Worm (Caenorhabditis elegans): ENCODE measurements around the gene F59B10.4.

F59B10.4 gene

ce11 chrII:10547803-10548693 is 29.1 kb upstream of the F59B10.4 start (continued):
- TF ChIP-seq blmp-1 (tag; optimal IDR thresholded peaks at IDR 0.05) (peak; percentile 26), skn-1 (tag; optimal IDR thresholded peaks at IDR 0.05) (peak; percentile 14), mep-1 (tag; optimal IDR thresholded peaks at IDR 0.05) (peak; percentile 82), ceh-90 (tag; optimal IDR thresholded peaks at IDR 0.05) (no peak), C04F5.9 (tag; optimal IDR thresholded peaks at IDR 0.05) (no peak), zip-4 (GFP tag; optimal IDR thresholded peaks at IDR 0.05) (no peak), efl-1 (optimal IDR thresholded peaks at IDR 0.05) (no peak), efl-1 (GFP tag; optimal IDR thresholded peaks at IDR 0.05 in 1 of 2) (peak in 1 of 2 experiments; percentile 94), ceh-8 (GFP tag; optimal IDR thresholded peaks at IDR 0.05) (no peak), lin-13 (GFP tag; optimal IDR thresholded peaks at IDR 0.05) (peak; percentile 35), grh-1 (GFP tag; IDR thresholded peaks at IDR 0.05) (no peak; the same call in 1 of the 2 replicates), hlh-4 (tag; optimal IDR thresholded peaks at IDR 0.05) (no peak), ama-1 (optimal IDR thresholded peaks at IDR 0.05) (peak; percentile 88), dpl-1 (GFP tag; optimal IDR thresholded peaks at IDR 0.05) (peak in 1 of 3 experiments; percentile 15), lin-15B (tag; optimal IDR thresholded peaks at IDR 0.05) (no peak), nhr-71 (tag; optimal IDR thresholded peaks at IDR 0.05) (peak; percentile 60), fkh-4 (tag; optimal IDR thresholded peaks at IDR 0.05; ENCODE audit: borderline replicate concordance) (no peak), snpc-4 (tag; optimal IDR thresholded peaks at IDR 0.05) (no peak), ceh-63 (GFP tag; optimal IDR thresholded peaks at IDR 0.05) (no peak), alr-1 (tag; optimal IDR thresholded peaks at IDR 0.05; ENCODE audit: borderline replicate concordance) (no peak), ceh-82 (tag; optimal IDR thresholded peaks at IDR 0.05) (no peak), lin-14 (GFP tag; optimal IDR thresholded peaks at IDR 0.05) (peak; percentile 63), F16B12.6 (tag; optimal IDR thresholded peaks at IDR 0.05) (no peak), nhr-90 (tag; optimal IDR thresholded peaks at IDR 0.05; ENCODE audit: poor library complexity) (peak; percentile 27), lir-3 (tag; optimal IDR thresholded peaks at IDR 0.05; ENCODE audit: poor library complexity) (no peak), sptf-1 (tag; optimal IDR thresholded peaks at IDR 0.05) (no peak), egl-27 (tag; optimal IDR thresholded peaks at IDR 0.05) (no peak), vab-15 (tag; optimal IDR thresholded peaks at IDR 0.05) (no peak), unc-86 (tag; optimal IDR thresholded peaks at IDR 0.05) (peak; percentile 60), C16A3.4 (tag; optimal IDR thresholded peaks at IDR 0.05) (no peak), nhr-85 (tag) (no peak), isw-1 (GFP tag; IDR thresholded peaks at IDR 0.05) (no peak), nhr-19 (GFP tag; conservative IDR thresholded peaks at IDR 0.05) (0 out of 2 replicates have a peak, but pooled peaks have one; percentile 1), aly-2 (tag; optimal IDR thresholded peaks at IDR 0.05) (peak; percentile 28), egl-13 (tag; optimal IDR thresholded peaks at IDR 0.05) (no peak), nhr-11 (tag; optimal IDR thresholded peaks at IDR 0.05) (no peak), nhr-76 (tag; optimal IDR thresholded peaks at IDR 0.05) (no peak), unc-130 (tag; optimal IDR thresholded peaks at IDR 0.05) (no peak), mdl-1 (tag; optimal IDR thresholded peaks at IDR 0.05) (peak in 1 of 2 experiments; percentile 28), ets-5 (GFP tag; IDR thresholded peaks at IDR 0.05) (no peak), lin-39 (tag; optimal IDR thresholded peaks at IDR 0.05) (no peak), fos-1 (tag; optimal IDR thresholded peaks at IDR 0.05) (no peak), Y116A8C.19 (tag; optimal IDR thresholded peaks at IDR 0.05; ENCODE audit: borderline replicate concordance) (no peak), ceh-88 (GFP tag; IDR thresholded peaks at IDR 0.05) (peak; percentile 62; the same call in 1 of the 2 replicates), nhr-28 (tag; optimal IDR thresholded peaks at IDR 0.05) (no peak), nhr-237 (tag; optimal IDR thresholded peaks at IDR 0.05) (no peak), C34B4.2 (tag; optimal IDR thresholded peaks at IDR 0.05) (no peak), mef-2 (tag; optimal IDR thresholded peaks at IDR 0.05) (peak; percentile 18), tbx-2 (tag; optimal IDR thresholded peaks at IDR 0.05) (no peak), nhr-12 (tag; optimal IDR thresholded peaks at IDR 0.05) (no peak), hpl-2 (GFP tag; optimal IDR thresholded peaks at IDR 0.05) (no peak), irx-1 (tag; optimal IDR thresholded peaks at IDR 0.05) (no peak)

Data from whole organism, L1 larva.